Fruit fly (Drosophila melanogaster): ENCODE results near the gene Rok.

The Rok gene

DNA sequence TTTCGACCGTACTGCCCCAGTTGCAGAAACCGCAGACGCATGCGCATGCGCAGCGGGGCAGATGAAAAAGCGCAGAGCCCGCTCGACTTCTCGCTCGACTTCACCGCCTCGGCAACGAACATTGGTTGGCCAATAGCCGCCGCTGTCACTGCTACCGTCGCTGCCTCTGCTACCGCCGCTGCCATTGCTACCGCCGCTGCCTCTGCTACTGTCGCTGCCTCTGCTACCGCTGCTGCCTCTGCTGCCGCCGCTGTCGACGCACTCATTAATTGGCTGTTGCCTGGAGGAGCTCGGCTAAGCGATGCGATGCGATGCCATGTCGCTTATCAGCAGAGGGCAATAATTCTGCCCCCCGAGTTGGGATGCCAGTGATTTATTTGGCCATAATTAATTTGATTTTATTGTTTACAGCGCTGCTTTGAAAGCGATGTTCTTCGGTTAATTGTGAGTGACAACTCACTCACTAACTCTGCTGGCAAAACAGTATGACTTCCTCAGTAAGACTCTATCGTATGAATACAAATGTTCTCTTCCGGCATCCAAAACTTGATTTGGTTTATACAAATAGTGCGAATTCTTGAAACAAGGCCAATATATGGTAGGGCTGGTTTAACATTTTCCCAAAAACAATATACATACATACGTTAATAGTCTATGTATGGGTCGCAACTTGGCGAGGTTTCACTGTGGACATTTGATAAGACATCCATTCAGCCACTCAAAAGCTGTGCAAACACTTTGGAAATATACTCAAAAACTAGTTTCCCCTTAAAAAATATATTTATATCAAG is 33.7 kb upstream of the Rok start:
- TF ChIP-seq tj (GFP tag; optimal IDR thresholded peaks at IDR 0.05) (no peak), Crg-1 (GFP tag; optimal IDR thresholded peaks at IDR 0.05) (no peak), CG14711 (tag; optimal IDR thresholded peaks at IDR 0.05) (peak; percentile 39), pad (GFP tag; optimal IDR thresholded peaks at IDR 0.05) (peak; percentile 9), CG33017 (tag; optimal IDR thresholded peaks at IDR 0.05) (no peak), kay (GFP tag; ENCODE audit: borderline replicate concordance) (no peak), ovo (GFP tag; optimal IDR thresholded peaks at IDR 0.05) (no peak), CG12768 (GFP tag; optimal IDR thresholded peaks at IDR 0.05) (no peak)

DNA sequence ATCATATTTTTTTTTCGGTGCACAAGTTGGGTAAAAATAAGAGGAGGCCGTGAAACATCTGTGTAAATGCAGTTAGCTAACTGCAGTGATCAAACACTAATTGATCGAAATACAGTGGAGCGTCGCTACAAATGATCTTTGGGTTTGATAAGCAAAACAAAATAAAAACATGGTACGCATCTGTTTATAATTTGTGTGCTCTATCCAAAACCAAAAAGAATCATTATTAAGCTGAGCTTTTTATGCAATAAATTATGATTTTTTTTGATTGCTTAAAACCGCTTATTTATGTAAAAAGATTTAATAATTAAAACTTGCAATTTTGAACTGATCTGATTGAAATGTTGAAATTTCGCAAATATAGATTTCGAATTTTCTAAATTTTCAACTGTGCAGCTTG is 33.0 kb upstream of the Rok start:
- TF ChIP-seq kay (GFP tag; ENCODE audit: borderline replicate concordance) (peak; percentile 28), cic (GFP tag; optimal IDR thresholded peaks at IDR 0.05) (no peak)

DNA sequence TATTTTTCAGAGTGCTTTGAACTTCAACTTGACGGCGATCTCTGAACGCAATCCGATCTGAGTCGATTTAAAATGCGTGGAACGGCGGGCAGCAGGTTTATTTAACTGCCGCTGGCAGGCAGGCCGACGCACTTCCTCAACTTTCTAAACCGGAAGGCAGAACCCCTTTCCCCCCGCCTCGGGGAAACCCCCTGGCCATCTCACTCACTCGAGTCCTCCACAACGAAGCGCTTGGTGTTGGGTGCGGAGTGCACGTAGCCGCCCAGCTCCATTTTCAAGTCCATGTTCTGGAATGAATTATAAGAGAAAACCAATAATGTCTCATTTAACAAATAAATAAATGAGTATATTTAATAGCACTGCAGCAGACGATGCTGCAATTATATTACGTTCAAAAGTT is 32.6 kb upstream of the Rok start:
- TF ChIP-seq tj (GFP tag; optimal IDR thresholded peaks at IDR 0.05) (no peak), CG7045 (GFP tag; optimal IDR thresholded peaks at IDR 0.05) (no peak), CG11617 (GFP tag; optimal IDR thresholded peaks at IDR 0.05) (no peak), cnc (optimal IDR thresholded peaks at IDR 0.05) (no peak), Hr96 (GFP tag; optimal IDR thresholded peaks at IDR 0.05) (no peak), CG33017 (tag; optimal IDR thresholded peaks at IDR 0.05) (no peak), CG7101 (tag; optimal IDR thresholded peaks at IDR 0.05) (no peak), bab1 (GFP tag; optimal IDR thresholded peaks at IDR 0.05) (no peak), CG1620 (GFP tag; optimal IDR thresholded peaks at IDR 0.05) (no peak), CG5204 (GFP tag; optimal IDR thresholded peaks at IDR 0.05) (no peak), Crg-1 (GFP tag; optimal IDR thresholded peaks at IDR 0.05) (no peak)

DNA sequence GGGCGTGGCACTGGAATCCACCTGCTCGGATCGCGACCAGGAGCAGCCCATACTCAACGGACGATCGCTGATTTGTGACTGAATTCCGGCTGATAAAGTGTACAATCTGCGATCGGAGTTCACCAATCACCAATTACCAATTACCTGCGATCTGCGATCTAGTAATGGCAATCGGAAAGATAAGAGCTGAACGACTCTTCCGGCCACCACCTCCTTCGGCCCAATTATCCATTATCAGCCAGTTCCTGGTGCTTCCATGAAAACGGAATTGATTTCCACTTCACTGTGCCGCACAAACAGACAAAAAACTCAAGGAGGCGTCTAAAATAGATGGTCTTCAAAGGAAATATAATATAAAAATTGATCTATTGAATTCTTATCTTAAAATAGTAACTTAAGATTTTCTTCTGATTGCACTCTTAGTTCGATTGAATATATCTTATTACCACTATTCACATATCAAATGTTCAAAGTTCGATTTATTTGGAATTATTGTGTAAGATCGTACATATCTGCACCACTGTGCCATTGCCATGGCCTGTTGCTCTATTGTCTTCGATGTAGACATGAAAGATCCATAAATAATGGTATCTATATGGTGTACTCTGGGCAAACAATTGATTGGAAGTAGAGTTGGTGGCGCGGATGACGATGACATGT is 27.3 kb upstream of the Rok start, which contains the start of gene CG15865:
Gene CG15865 (minus strand): TSS at position 51 of the 660 bp plus-strand sequence.
- TF ChIP-seq CG1620 (GFP tag; optimal IDR thresholded peaks at IDR 0.05) (no peak), Hr96 (GFP tag; optimal IDR thresholded peaks at IDR 0.05) (peak; percentile 3), bab1 (GFP tag; optimal IDR thresholded peaks at IDR 0.05) (no peak)

DNA sequence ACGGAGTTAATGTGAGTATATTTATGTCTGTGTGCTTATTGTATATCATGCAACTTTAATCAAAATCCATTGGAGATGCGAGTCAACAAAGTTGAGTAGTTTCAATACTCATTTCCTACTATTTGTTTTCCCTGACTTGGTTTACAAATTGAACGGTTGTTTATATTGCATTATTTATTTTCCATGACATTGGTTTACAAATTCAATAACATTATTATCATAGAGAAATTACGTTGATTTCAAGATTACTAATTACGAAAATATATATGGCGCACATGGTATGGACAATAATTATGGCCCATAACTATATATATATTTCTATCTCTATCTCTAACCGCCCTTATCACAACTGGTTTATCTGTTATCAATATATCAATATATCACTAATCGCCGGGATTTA is 23.4 kb upstream of the Rok start:
- no peak for TF ChIP-seq CG12768 (GFP tag; optimal IDR thresholded peaks at IDR 0.05)
- no peak for TF ChIP-seq pad (GFP tag; optimal IDR thresholded peaks at IDR 0.05)
- TF ChIP-seq Crg-1 (GFP tag; optimal IDR thresholded peaks at IDR 0.05): no peak
- TF ChIP-seq kay (GFP tag; ENCODE audit: borderline replicate concordance): no peak
- no peak for TF ChIP-seq tj (GFP tag; optimal IDR thresholded peaks at IDR 0.05)
- TF ChIP-seq CG5204 (GFP tag; optimal IDR thresholded peaks at IDR 0.05): no peak
- TF ChIP-seq Mnt (GFP tag; optimal IDR thresholded peaks at IDR 0.05): no peak
- TF ChIP-seq ovo (GFP tag; optimal IDR thresholded peaks at IDR 0.05): no peak

DNA sequence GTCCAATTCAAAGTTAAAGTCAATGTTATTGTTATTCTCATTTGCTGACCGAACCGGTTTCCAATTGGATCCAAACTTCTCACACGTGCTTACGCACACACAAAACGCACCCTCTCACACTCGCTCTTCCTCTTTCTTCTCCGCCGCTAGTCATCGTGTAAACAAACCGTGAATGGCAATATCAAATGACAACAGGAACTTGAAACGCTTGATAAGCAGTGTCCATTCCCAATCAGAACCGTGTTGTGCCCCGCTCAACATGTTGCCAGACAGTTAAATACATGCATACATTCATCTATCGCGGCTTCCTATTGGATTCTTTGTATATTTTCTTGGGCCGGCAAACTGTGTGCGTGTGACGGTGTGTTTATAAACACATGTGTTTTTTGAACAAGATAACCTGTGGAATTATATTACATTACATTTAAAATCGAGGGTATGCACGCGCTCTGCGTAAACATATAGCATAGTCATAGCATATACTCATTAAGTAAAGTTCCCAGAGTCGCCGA is 18.6 kb upstream of the Rok start:
- TF ChIP-seq Clk (GFP tag; optimal IDR thresholded peaks at IDR 0.05) (no peak), Mnt (GFP tag; optimal IDR thresholded peaks at IDR 0.05) (peak; percentile 96), CG12768 (GFP tag; optimal IDR thresholded peaks at IDR 0.05) (no peak), cnc (optimal IDR thresholded peaks at IDR 0.05) (peak; percentile 43 to 44), CG11617 (GFP tag; optimal IDR thresholded peaks at IDR 0.05) (no peak), tj (GFP tag; optimal IDR thresholded peaks at IDR 0.05) (peak; percentile 82), kay (GFP tag; ENCODE audit: borderline replicate concordance) (no peak), Crg-1 (GFP tag; optimal IDR thresholded peaks at IDR 0.05) (no peak), ovo (GFP tag; optimal IDR thresholded peaks at IDR 0.05) (peak; percentile 73), CG33017 (tag; optimal IDR thresholded peaks at IDR 0.05) (no peak), Hr96 (GFP tag; optimal IDR thresholded peaks at IDR 0.05) (no peak), CG7045 (GFP tag; optimal IDR thresholded peaks at IDR 0.05) (no peak), cic (GFP tag; optimal IDR thresholded peaks at IDR 0.05) (peak; percentile 98), pad (GFP tag; optimal IDR thresholded peaks at IDR 0.05) (peak; percentile 5), CG7101 (tag; optimal IDR thresholded peaks at IDR 0.05) (peak; percentile 4), bab1 (GFP tag; optimal IDR thresholded peaks at IDR 0.05) (peak; percentile 9), CG14711 (tag; optimal IDR thresholded peaks at IDR 0.05) (no peak), CG5204 (GFP tag; optimal IDR thresholded peaks at IDR 0.05) (no peak)

DNA sequence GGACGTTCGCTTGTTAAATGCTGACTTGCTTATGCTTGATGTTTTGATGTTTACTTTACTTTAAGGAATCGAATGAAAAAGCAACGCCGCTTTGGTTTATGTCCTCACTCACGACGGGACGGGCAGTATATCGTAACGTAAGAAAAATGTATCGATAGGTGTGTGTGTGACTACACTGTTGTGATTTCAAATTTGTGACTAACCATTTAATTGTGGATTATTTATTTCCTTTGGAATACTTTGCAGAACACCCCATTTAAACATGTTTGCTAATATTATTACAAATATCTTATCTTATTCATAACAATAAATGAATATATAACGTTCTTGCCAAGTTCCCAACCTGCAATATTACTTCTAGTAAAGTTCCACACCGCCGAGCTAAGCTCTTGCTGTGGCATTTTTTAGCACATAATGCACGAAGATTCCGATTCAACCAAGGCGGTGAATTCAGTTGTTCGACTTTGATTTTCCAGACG is 17.8 kb upstream of the Rok start, which contains the start of the genes Nemp and r:
Gene Nemp (minus strand): TSS at position 85 of the 479 bp plus-strand sequence.
Gene r (plus strand): TSS at position 429 of the 479 bp plus-strand sequence.
- peak; percentile 44 for TF ChIP-seq tj (GFP tag; optimal IDR thresholded peaks at IDR 0.05)
- no peak for TF ChIP-seq Clk (GFP tag; optimal IDR thresholded peaks at IDR 0.05)

All from whole organism, adult.